Fruit fly (Drosophila melanogaster): ENCODE data around the gene Elo68beta.
A peak's percentile ranks its signal among the peaks of the same experiment; 100 is the strongest.

Gene Elo68beta

DNA sequence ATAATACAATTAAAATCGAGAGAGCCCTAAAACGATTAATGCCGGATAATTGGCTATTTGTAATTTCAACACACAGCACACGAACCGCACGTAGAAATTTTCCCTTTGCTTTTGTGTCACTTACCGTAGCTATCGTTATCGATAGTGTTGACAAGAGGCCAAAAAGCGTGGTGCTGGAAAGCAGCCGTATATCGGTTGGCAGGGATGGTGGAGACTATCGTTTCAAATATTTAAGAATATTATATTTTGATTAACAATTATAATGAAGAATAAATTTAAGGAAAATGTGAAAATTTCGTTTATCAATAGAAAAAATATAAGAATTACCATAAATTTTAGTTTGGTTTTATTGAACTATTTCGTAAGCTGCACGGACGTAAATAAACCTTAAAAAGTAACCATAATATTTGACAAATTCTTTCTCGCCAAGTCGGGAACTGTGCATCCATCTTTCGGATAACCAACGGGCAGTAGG, 8.4 kb downstream of the Elo68beta start, which contains the start of gene JIL-1 (continued):
- TF ChIP-seq Stat92E (GFP tag; optimal IDR thresholded peaks at IDR 0.05) (peak in 1 of 3 experiments; percentile 43), tap (tag; optimal IDR thresholded peaks at IDR 0.05) (no peak), gcm2 (GFP tag; optimal IDR thresholded peaks at IDR 0.05) (no peak), cad (GFP tag; optimal IDR thresholded peaks at IDR 0.05) (no peak), CG7357 (GFP tag; IDR thresholded peaks at IDR 0.05) (0 out of 3 replicates have a peak, but pooled peaks have one; percentile 45), ems (GFP tag; optimal IDR thresholded peaks at IDR 0.05) (peak; percentile 51), CG4617 (GFP tag; optimal IDR thresholded peaks at IDR 0.05; ENCODE audit: borderline replicate concordance) (peak; percentile 9), wor (GFP tag; IDR thresholded peaks at IDR 0.05) (0 out of 2 replicates have a peak, but pooled peaks have one; percentile 11), br (optimal IDR thresholded peaks at IDR 0.05) (no peak), GATAe (GFP tag; conservative IDR thresholded peaks at IDR 0.05) (no peak), CG3726 (GFP tag; IDR thresholded peaks at IDR 0.05) (no peak; the same call in 2 of the 3 replicates), esg (GFP tag; conservative IDR thresholded peaks at IDR 0.05) (peak; percentile 42; the same call in 1 of the 2 replicates), dmrt99B (tag; optimal IDR thresholded peaks at IDR 0.05) (peak; percentile 16), mam (GFP tag; optimal IDR thresholded peaks at IDR 0.05) (peak; percentile 64), CG7928 (GFP tag; optimal IDR thresholded peaks at IDR 0.05) (peak; percentile 89), Med (GFP tag) (peak; percentile 95), CG1792 (GFP tag; optimal IDR thresholded peaks at IDR 0.05) (peak; percentile 4), CG12071 (GFP tag; optimal IDR thresholded peaks at IDR 0.05) (peak; percentile 14), CG10543 (GFP tag; optimal IDR thresholded peaks at IDR 0.05) (peak; percentile 60), sr (GFP tag; IDR thresholded peaks at IDR 0.05) (peak; percentile 5; the same call in 1 of the 3 replicates), bcd (GFP tag; optimal IDR thresholded peaks at IDR 0.05) (peak; percentile 71), HLH4C (GFP tag; IDR thresholded peaks at IDR 0.05; ENCODE audit: partially characterized antibody) (peak; percentile 82), CG11247 (GFP tag; IDR thresholded peaks at IDR 0.05) (peak; percentile 83), B-H1 (GFP tag; IDR thresholded peaks at IDR 0.05) (no peak), CG11456 (GFP tag; IDR thresholded peaks at IDR 0.05) (peak; percentile 84), H2.0 (GFP tag; IDR thresholded peaks at IDR 0.05) (peak; percentile 67), otp (GFP tag; IDR thresholded peaks at IDR 0.05) (0 out of 3 replicates have a peak, but pooled peaks have one; percentile 11), Hsf (GFP tag; optimal IDR thresholded peaks at IDR 0.05) (peak; percentile 50), CG6765 (GFP tag; optimal IDR thresholded peaks at IDR 0.05) (peak; percentile 46), slp2 (GFP tag; optimal IDR thresholded peaks at IDR 0.05) (peak; percentile 24), zfh2 (GFP tag; optimal IDR thresholded peaks at IDR 0.05) (peak; percentile 71), CG15011 (GFP tag; optimal IDR thresholded peaks at IDR 0.05) (no peak), CG12942 (GFP tag; optimal IDR thresholded peaks at IDR 0.05) (peak; percentile 60), CG17912 (GFP tag; optimal IDR thresholded peaks at IDR 0.05) (peak; percentile 19), Trl (optimal IDR thresholded peaks at IDR 0.05) (no peak), Trl (GFP tag; optimal IDR thresholded peaks at IDR 0.05) (no peak), Mes4 (GFP tag; optimal IDR thresholded peaks at IDR 0.05) (no peak), Ptx1 (GFP tag; IDR thresholded peaks at IDR 0.05) (peak; percentile 80), CG33557 (GFP tag; optimal IDR thresholded peaks at IDR 0.05) (peak; percentile 28), YL-1 (GFP tag; optimal IDR thresholded peaks at IDR 0.05) (no peak), sug (tag; optimal IDR thresholded peaks at IDR 0.05) (peak; percentile 67), chinmo (GFP tag; IDR thresholded peaks at IDR 0.05; ENCODE audit: partially characterized antibody) (peak; percentile 67; the same call in 2 of the 4 replicates), B-H2 (GFP tag; optimal IDR thresholded peaks at IDR 0.05) (peak; percentile 86), CG1602 (GFP tag; optimal IDR thresholded peaks at IDR 0.05) (peak; percentile 46), CG8765 (GFP tag; IDR thresholded peaks at IDR 0.05) (no peak), org-1 (GFP tag; optimal IDR thresholded peaks at IDR 0.05) (peak; percentile 15), wek (GFP tag; optimal IDR thresholded peaks at IDR 0.05) (no peak), Lhr (GFP tag; optimal IDR thresholded peaks at IDR 0.05) (no peak), Dfd (GFP tag; optimal IDR thresholded peaks at IDR 0.05) (no peak), CG18476 (GFP tag; optimal IDR thresholded peaks at IDR 0.05) (peak; percentile 60), lov (optimal IDR thresholded peaks at IDR 0.05) (no peak), lov (GFP tag; IDR thresholded peaks at IDR 0.05) (peak; percentile 61; the same call in 1 of the 3 replicates)
